Fruit fly (Drosophila melanogaster) whole organism, embryonic: ENCODE measurements around the gene Cpr64Ad.

Experiments used
- Asciz ChIP-seq: fragments of 200-800 bp; sonication (Bioruptor generic); optimal IDR thresholded peaks from 2 replicates; lab custom pipeline; 2017; ENCODE audit warnings: missing biosample characterization, mild to moderate bottlenecking, missing genetic modification characterization, missing genetic modification reagents
- Awh ChIP-seq: fragments of 200-800 bp; sonication (Bioruptor generic); IDR thresholded peaks from 2 replicates; pipeline ENCODE4, ENCODE4 v1.3.6; 2022; ENCODE audit warnings: missing biosample characterization, missing genetic modification characterization
- Bteb2 ChIP-seq: fragments of 200-800 bp; sonication (Bioruptor generic); optimal IDR thresholded peaks from 2 replicates; lab custom pipeline; 2016; ENCODE audit warnings: missing biosample characterization, missing genetic modification characterization
- CG12659 ChIP-seq: fragments of 200-800 bp; sonication (Bioruptor generic); optimal IDR thresholded peaks from 3 replicates; lab custom pipeline; 2017; ENCODE audit warnings: mild to moderate bottlenecking, missing biosample characterization, missing genetic modification reagents, missing genetic modification characterization
- CG14710 ChIP-seq: fragments of 200-800 bp; sonication (Bioruptor generic); optimal IDR thresholded peaks from 3 replicates; lab custom pipeline; 2019; ENCODE audit warnings: missing biosample characterization, mild to moderate bottlenecking, missing genetic modification characterization, moderate library complexity
- CG17328 ChIP-seq: fragments of 200-800 bp; sonication (Bioruptor generic); IDR thresholded peaks from 2 replicates; pipeline ENCODE4 v1.3.6; 2022; ENCODE audit warnings: missing biosample characterization, missing genetic modification characterization
- CG2199 ChIP-seq: fragments of 200-800 bp; sonication (Bioruptor generic); IDR thresholded peaks from 3 replicates; pipeline ENCODE4 v1.3.6; 2022; ENCODE audit warnings: missing biosample characterization, missing genetic modification characterization
- CG32532 ChIP-seq: fragments of 200-800 bp; sonication (Bioruptor generic); IDR thresholded peaks from 2 replicates; pipeline ENCODE4 v1.3.6; 2022; ENCODE audit warnings: missing biosample characterization, missing genetic modification characterization
- CG34376 ChIP-seq: fragments of 200-800 bp; sonication (Bioruptor generic); optimal IDR thresholded peaks from 2 replicates; lab custom pipeline; 2018; ENCODE audit warnings: missing biosample characterization, mild to moderate bottlenecking, missing genetic modification characterization
- CG3726 ChIP-seq: fragments of 200-800 bp; sonication (Bioruptor generic); IDR thresholded peaks from 3 replicates; pipeline ENCODE4, ENCODE4 v1.3.6; 2022; ENCODE audit warnings: missing biosample characterization, missing genetic modification characterization
- CG6654 ChIP-seq: fragments of 200-800 bp; sonication (Bioruptor generic); optimal IDR thresholded peaks from 2 replicates; lab custom pipeline; 2017; ENCODE audit warnings: missing biosample characterization, mild to moderate bottlenecking, missing genetic modification characterization
- CG6813 ChIP-seq: fragments of 200-800 bp; sonication (Bioruptor generic); optimal IDR thresholded peaks from 2 replicates; lab custom pipeline; 2017; ENCODE audit warnings: missing biosample characterization, missing genetic modification characterization, mild to moderate bottlenecking, moderate library complexity, missing genetic modification reagents
- Dp ChIP-seq: fragments of 200-800 bp; sonication (Bioruptor generic); optimal IDR thresholded peaks from 2 replicates; lab custom pipeline; 2018; ENCODE audit warnings: missing biosample characterization, mild to moderate bottlenecking, missing genetic modification characterization, moderate library complexity
- GATAe ChIP-seq: fragments of 200-800 bp; sonication (Bioruptor generic); conservative IDR thresholded peaks from 2 replicates; pipeline ENCODE4 v1.3.6; 2022; ENCODE audit warnings: missing biosample characterization, missing genetic modification characterization
- HHEX ChIP-seq: fragments of 200-800 bp; sonication (Bioruptor generic); optimal IDR thresholded peaks from 3 replicates; lab custom pipeline; 2017; ENCODE audit warnings: missing biosample characterization, mild to moderate bottlenecking, missing genetic modification characterization, missing genetic modification reagents
- Hey ChIP-seq: fragments of 200-800 bp; sonication (Bioruptor generic); optimal IDR thresholded peaks from 3 replicates; lab custom pipeline; 2018; ENCODE audit warnings: missing biosample characterization, mild to moderate bottlenecking, missing genetic modification characterization
- HmgZ ChIP-seq: fragments of 200-800 bp; sonication (Bioruptor generic); optimal IDR thresholded peaks from 2 replicates; lab custom pipeline; 2018; ENCODE audit warnings: missing biosample characterization, mild to moderate bottlenecking, missing genetic modification characterization
- Med ChIP-seq: fragments of 200-800 bp; sonication (Bioruptor generic); peaks from one replicate; lab custom pipeline; 2016; ENCODE audit warnings: missing biosample characterization, missing genetic modification characterization, mild to moderate bottlenecking, inconsistent platforms, moderate library complexity
- Meics ChIP-seq: fragments of 200-800 bp; sonication (Bioruptor generic); optimal IDR thresholded peaks from 2 replicates; lab custom pipeline; 2017; ENCODE audit warnings: missing biosample characterization, mild to moderate bottlenecking, missing genetic modification characterization
- Opbp ChIP-seq: fragments of 200-800 bp; sonication (Bioruptor generic); IDR thresholded peaks from 3 replicates; pipeline ENCODE4 v1.3.6; 2022; ENCODE audit warnings: missing biosample characterization, missing genetic modification characterization; ENCODE audit not compliant: partially characterized antibody
- Rfx ChIP-seq: fragments of 200-800 bp; sonication (Bioruptor generic); IDR thresholded peaks from 2 replicates; pipeline ENCODE4 v1.3.6; 2022; ENCODE audit warnings: missing biosample characterization, missing genetic modification characterization
- Vsx1 ChIP-seq: fragments of 200-800 bp; sonication (Bioruptor generic); optimal IDR thresholded peaks from 2 replicates; lab custom pipeline; 2017; ENCODE audit warnings: missing biosample characterization, mild to moderate bottlenecking, missing genetic modification characterization, missing genetic modification reagents
- ara ChIP-seq: fragments of 200-800 bp; sonication (Bioruptor generic); IDR thresholded peaks from 2 replicates; pipeline ENCODE4 v1.3.6; 2022; ENCODE audit warnings: missing biosample characterization, missing genetic modification characterization
- cato ChIP-seq: fragments of 200-800 bp; sonication (Bioruptor generic); optimal IDR thresholded peaks from 2 replicates; lab custom pipeline; 2016; ENCODE audit warnings: missing biosample characterization, missing genetic modification characterization, borderline replicate concordance
- crol ChIP-seq: fragments of 200-800 bp; sonication (Bioruptor generic); IDR thresholded peaks from 2 replicates; pipeline ENCODE4 v1.3.6; 2022; ENCODE audit warnings: missing biosample characterization, missing genetic modification characterization
- crp ChIP-seq, 2 experiments: fragments of 200-800 bp; sonication (Bioruptor generic); optimal IDR thresholded peaks; 2 replicates in 1 of 2; 3 replicates in 1 of 2; lab custom pipeline; 2017; ENCODE audit warnings: missing biosample characterization in 2 of 2, missing genetic modification characterization in 2 of 2, mild to moderate bottlenecking in 1 of 2, moderate library complexity in 1 of 2
- cwo ChIP-seq: fragments of 200-800 bp; sonication (Bioruptor generic); optimal IDR thresholded peaks from 3 replicates; lab custom pipeline; 2017; ENCODE audit warnings: missing biosample characterization, missing genetic modification characterization, mild to moderate bottlenecking, moderate library complexity, missing genetic modification reagents
- disco-r ChIP-seq: fragments of 200-800 bp; sonication (Bioruptor generic); optimal IDR thresholded peaks from 2 replicates; lab custom pipeline; 2016; ENCODE audit warnings: missing biosample characterization, missing genetic modification characterization
- dm ChIP-seq: fragments of 200-800 bp; sonication (Bioruptor generic); optimal IDR thresholded peaks from 3 replicates; lab custom pipeline; 2016; ENCODE audit warnings: missing biosample characterization, missing genetic modification characterization
- esg ChIP-seq: fragments of 200-800 bp; sonication (Bioruptor generic); conservative IDR thresholded peaks from 2 replicates; pipeline ENCODE4 v1.3.6; 2022; ENCODE audit warnings: missing biosample characterization, missing genetic modification characterization
- ftz-f1 ChIP-seq: fragments of 200-800 bp; sonication (Bioruptor generic); optimal IDR thresholded peaks from 2 replicates; lab custom pipeline; 2016; ENCODE audit warnings: missing biosample characterization, missing genetic modification characterization
- grn ChIP-seq: fragments of 200-800 bp; sonication (Bioruptor generic); optimal IDR thresholded peaks from 3 replicates; lab custom pipeline; 2017; ENCODE audit warnings: missing biosample characterization, missing genetic modification characterization
- lab ChIP-seq: fragments of 200-800 bp; sonication (Bioruptor generic); optimal IDR thresholded peaks from 3 replicates; lab custom pipeline; 2017; ENCODE audit warnings: missing biosample characterization, missing genetic modification characterization, mild to moderate bottlenecking, moderate library complexity, missing genetic modification reagents
- nau ChIP-seq: fragments of 200-800 bp; sonication (Bioruptor generic); optimal IDR thresholded peaks from 3 replicates; lab custom pipeline; 2017; ENCODE audit warnings: missing biosample characterization, mild to moderate bottlenecking, missing genetic modification characterization, missing genetic modification reagents
- pros ChIP-seq: fragments of 200-800 bp; sonication (Bioruptor generic); optimal IDR thresholded peaks from 3 replicates; lab custom pipeline; 2019; ENCODE audit warnings: missing biosample characterization, mild to moderate bottlenecking, missing genetic modification characterization, moderate library complexity
- sens ChIP-seq: fragments of 200-800 bp; sonication (Bioruptor generic); peaks from one replicate; lab custom pipeline; 2016; ENCODE audit warnings: missing biosample characterization, missing genetic modification characterization
- sens-2 ChIP-seq: fragments of 200-800 bp; sonication (Bioruptor generic); IDR thresholded peaks from 2 replicates; pipeline ENCODE4 v1.3.6; 2022; ENCODE audit warnings: missing biosample characterization, missing genetic modification characterization
- sima ChIP-seq: fragments of 200-800 bp; sonication (Bioruptor generic); optimal IDR thresholded peaks from 2 replicates; lab custom pipeline; 2016; ENCODE audit warnings: missing biosample characterization, missing genetic modification characterization
- slou ChIP-seq: fragments of 200-800 bp; sonication (Bioruptor generic); optimal IDR thresholded peaks from 3 replicates; lab custom pipeline; 2016; ENCODE audit warnings: missing biosample characterization, missing genetic modification characterization
- ssp ChIP-seq: fragments of 200-800 bp; sonication (Bioruptor generic); IDR thresholded peaks from 2 replicates; pipeline ENCODE4 v1.3.6; 2022; ENCODE audit warnings: missing biosample characterization, missing genetic modification characterization
- stwl ChIP-seq: fragments of 200-800 bp; sonication (Bioruptor generic); optimal IDR thresholded peaks from 3 replicates; lab custom pipeline; 2018; ENCODE audit warnings: missing biosample characterization, mild to moderate bottlenecking, missing genetic modification characterization, moderate library complexity
- sug ChIP-seq: fragments of 200-800 bp; optimal IDR thresholded peaks from 2 replicates; lab custom pipeline; 2019; ENCODE audit warnings: missing biosample characterization, mild to moderate bottlenecking, missing genetic modification characterization, moderate library complexity
- vnd ChIP-seq: fragments of 200-800 bp; sonication (Bioruptor generic); IDR thresholded peaks from 3 replicates; pipeline ENCODE4 v1.3.6; 2022; ENCODE audit warnings: missing biosample characterization, missing genetic modification characterization; ENCODE audit not compliant: partially characterized antibody
- wek ChIP-seq: fragments of 200-800 bp; sonication (Bioruptor generic); optimal IDR thresholded peaks from 3 replicates; lab custom pipeline; 2018; ENCODE audit warnings: missing biosample characterization, mild to moderate bottlenecking, missing genetic modification characterization, moderate library complexity

Cpr64Ad gene

DNA sequence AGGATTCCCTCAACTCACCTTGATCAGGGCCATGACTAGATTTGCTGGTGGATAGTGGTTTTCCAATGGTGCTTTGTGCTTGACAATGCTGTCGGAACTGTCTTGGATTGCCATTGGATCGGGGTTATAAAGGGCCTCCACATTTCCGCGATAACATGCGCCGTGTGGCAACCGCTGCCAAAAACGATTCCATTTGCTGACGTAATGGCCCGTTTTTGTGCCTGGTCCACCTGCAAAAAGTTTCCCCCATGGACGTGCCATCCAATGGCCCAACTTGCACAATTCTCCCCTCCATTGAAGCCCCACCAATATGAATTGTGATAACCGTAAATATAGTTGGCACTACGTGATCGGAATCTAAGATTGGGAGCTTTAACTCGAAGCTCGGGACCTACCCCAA lies 3.7 kb upstream of the Cpr64Ad start, which contains the start of gene Cpr64Ab:
Gene Cpr64Ab, minus strand, starts transcription at position 101 of the 400 bp plus-strand sequence.
- TF ChIP-seq sima (GFP tag; lab: Kevin White, UChicago) = no peak
- no peak for TF ChIP-seq Opbp
- no peak for TF ChIP-seq cato (GFP tag; lab: Kevin White, UChicago)
- no peak for TF ChIP-seq CG3726 (GFP tag; lab: Robert Waterston, UW)
- no peak for TF ChIP-seq crp (GFP tag; optimal IDR thresholded peaks at IDR 0.05; lab: Kevin White, UChicago)
- no peak for TF ChIP-seq crol (GFP tag; lab: Robert Waterston, UW)
- no peak for TF ChIP-seq wek (GFP tag; lab: Kevin White, UChicago)
- TF ChIP-seq CG12659 (GFP tag; lab: Kevin White, UChicago) = no peak

dm6 chr3L:4212815-4213214 lies 2.4 kb upstream of the Cpr64Ad start, which contains the start of gene Cpr64Ac:
TSS of gene Cpr64Ac (minus strand) at chr3L:4212915.
- TF ChIP-seq Rfx (GFP tag; lab: Robert Waterston, UW) = no peak
- peak; percentile 5 for TF ChIP-seq sens (GFP tag; lab: Kevin White, UChicago)

- TF ChIP-seq Awh (peak; percentile 56; the same call in 1 of the 2 replicates), HHEX (GFP tag; lab: Kevin White, UChicago) (no peak), HmgZ (peak; percentile 43), dm (peak; percentile 15), CG34376 (GFP tag; lab: Kevin White, UChicago) (peak; percentile 88), CG6654 (GFP tag; lab: Kevin White, UChicago) (peak; percentile 96), Asciz (peak; percentile 23), Meics (GFP tag; lab: Kevin White, UChicago) (no peak), nau (GFP tag; lab: Kevin White, UChicago) (no peak), CG2199 (GFP tag; lab: Robert Waterston, UW) (peak; percentile 68; the same call in 1 of the 3 replicates), Med (GFP tag; lab: Kevin White, UChicago) (peak; percentile 23), Hey (tag; lab: Kevin White, UChicago) (peak; percentile 70), Bteb2 (GFP tag; lab: Kevin White, UChicago) (no peak), esg (GFP tag; lab: Robert Waterston, UW) (no peak), pros (GFP tag; lab: Kevin White, UChicago) (peak; percentile 55), ara (0 out of 2 replicates have a peak, but pooled peaks have one; percentile 24), Dp (GFP tag; lab: Kevin White, UChicago) (no peak), sug (peak; percentile 96), disco-r (no peak), sens-2 (GFP tag; lab: Robert Waterston, UW) (0 out of 2 replicates have a peak, but pooled peaks have one; percentile 11), lab (GFP tag; lab: Kevin White, UChicago) (peak; percentile 32), ftz-f1 (GFP tag; lab: Kevin White, UChicago) (peak; percentile 10), stwl (tag; lab: Kevin White, UChicago) (peak; percentile 3), ssp (GFP tag; lab: Robert Waterston, UW) (no peak), CG6813 (GFP tag; lab: Kevin White, UChicago) (peak; percentile 22), grn (GFP tag; lab: Kevin White, UChicago) (peak; percentile 99), cwo (peak; percentile 100), CG14710 (tag; lab: Kevin White, UChicago) (no peak), GATAe (GFP tag; lab: Robert Waterston, UW) (peak; percentile 65), vnd (peak; percentile 67), CG32532 (peak; percentile 44), Vsx1 (GFP tag; lab: Kevin White, UChicago) (peak; percentile 72), slou (GFP tag; lab: Kevin White, UChicago) (no peak), CG17328 (GFP tag; lab: Robert Waterston, UW) (no peak)
These were observed 4.4 kb downstream of the Cpr64Ad start for dm6 chr3L:4219291-4220228.
